Fruit fly (Drosophila melanogaster) whole organism, embryonic: ENCODE results near the gene CG3184.
A peak's percentile ranks its signal among the peaks of the same experiment; 100 is the strongest.

Source experiments
- Aef1 ChIP-seq: fragments of 200-800 bp; sonication (Bioruptor generic); IDR thresholded peaks from 3 replicates; pipeline ENCODE4 v1.3.6; 2022; ENCODE audit warnings: missing biosample characterization, missing genetic modification characterization
- BEAF-32 ChIP-seq: fragments of 200-800 bp; sonication (Bioruptor generic); optimal IDR thresholded peaks from 3 replicates; lab custom pipeline; 2017; ENCODE audit warnings: missing biosample characterization, missing genetic modification characterization, mild to moderate bottlenecking, moderate library complexity, missing genetic modification reagents
- CG10543 ChIP-seq: fragments of 200-800 bp; sonication (Bioruptor generic); optimal IDR thresholded peaks from 3 replicates; lab custom pipeline; 2017; ENCODE audit warnings: missing biosample characterization, mild to moderate bottlenecking, missing genetic modification characterization, moderate library complexity
- CG10565 ChIP-seq: fragments of 200-800 bp; sonication (Bioruptor generic); optimal IDR thresholded peaks from 3 replicates; lab custom pipeline; 2016; ENCODE audit warnings: missing biosample characterization, mild to moderate bottlenecking, missing genetic modification characterization
- CG11093 ChIP-seq: fragments of 200-800 bp; sonication (Bioruptor generic); IDR thresholded peaks from 3 replicates; pipeline ENCODE4 v1.3.6; 2022; ENCODE audit warnings: missing biosample characterization, missing genetic modification characterization
- CG12769 ChIP-seq: fragments of 200-800 bp; sonication (Bioruptor generic); optimal IDR thresholded peaks from 2 replicates; lab custom pipeline; 2019; ENCODE audit warnings: missing biosample characterization, mild to moderate bottlenecking, missing genetic modification characterization, moderate library complexity
- CG14441 ChIP-seq: fragments of 200-800 bp; sonication (Bioruptor generic); IDR thresholded peaks from 2 replicates; pipeline ENCODE4 v1.3.6; 2022; ENCODE audit warnings: missing biosample characterization, missing genetic modification characterization
- CG17359 ChIP-seq: fragments of 200-800 bp; sonication (Bioruptor generic); optimal IDR thresholded peaks from 3 replicates; lab custom pipeline; 2018; ENCODE audit warnings: missing biosample characterization, mild to moderate bottlenecking, missing genetic modification characterization, moderate library complexity
- CG17361 ChIP-seq: fragments of 200-800 bp; sonication (Bioruptor generic); IDR thresholded peaks from 3 replicates; pipeline ENCODE4 v1.3.6; 2022; ENCODE audit warnings: missing biosample characterization, missing genetic modification characterization
- CG2116 ChIP-seq: fragments of 200-800 bp; sonication (Bioruptor generic); optimal IDR thresholded peaks from 3 replicates; lab custom pipeline; 2018; ENCODE audit warnings: missing biosample characterization, mild to moderate bottlenecking, missing genetic modification characterization
- CG2129 ChIP-seq: fragments of 200-800 bp; sonication (Bioruptor generic); IDR thresholded peaks from 2 replicates; pipeline ENCODE4 v1.3.6; 2022; ENCODE audit warnings: missing biosample characterization, missing genetic modification characterization; ENCODE audit not compliant: partially characterized antibody
- CG30431 ChIP-seq: fragments of 200-800 bp; sonication (Bioruptor generic); optimal IDR thresholded peaks from 2 replicates; lab custom pipeline; 2017; ENCODE audit warnings: missing biosample characterization, missing genetic modification characterization
- CG31224 ChIP-seq: fragments of 200-800 bp; sonication (Bioruptor generic); IDR thresholded peaks from 2 replicates; pipeline ENCODE4 v1.3.6; 2022; ENCODE audit warnings: missing biosample characterization, missing genetic modification characterization
- CG32532 ChIP-seq: fragments of 200-800 bp; sonication (Bioruptor generic); IDR thresholded peaks from 2 replicates; pipeline ENCODE4 v1.3.6; 2022; ENCODE audit warnings: missing biosample characterization, missing genetic modification characterization
- CG33557 ChIP-seq: fragments of 200-800 bp; sonication (Bioruptor generic); optimal IDR thresholded peaks from 2 replicates; lab custom pipeline; 2019; ENCODE audit warnings: missing biosample characterization, mild to moderate bottlenecking, missing genetic modification characterization, moderate library complexity
- CG4854 ChIP-seq: fragments of 200-800 bp; sonication (Bioruptor generic); optimal IDR thresholded peaks from 2 replicates; lab custom pipeline; 2016; ENCODE audit warnings: missing biosample characterization, missing genetic modification characterization, inconsistent platforms
- CG5180 ChIP-seq: fragments of 200-800 bp; sonication (Bioruptor generic); optimal IDR thresholded peaks from 3 replicates; lab custom pipeline; 2017; ENCODE audit warnings: missing biosample characterization, missing genetic modification characterization, mild to moderate bottlenecking, moderate library complexity, missing genetic modification reagents
- CG7987 ChIP-seq: fragments of 200-800 bp; sonication (Bioruptor generic); optimal IDR thresholded peaks from 2 replicates; lab custom pipeline; 2018; ENCODE audit warnings: missing biosample characterization, mild to moderate bottlenecking, missing genetic modification characterization, moderate library complexity
- CG8924 ChIP-seq: fragments of 200-800 bp; optimal IDR thresholded peaks from 3 replicates; lab custom pipeline; 2019; ENCODE audit warnings: missing biosample characterization, mild to moderate bottlenecking, missing genetic modification characterization, moderate library complexity
- CG9727 ChIP-seq: fragments of 200-800 bp; sonication (Bioruptor generic); optimal IDR thresholded peaks from 3 replicates; lab custom pipeline; 2017; ENCODE audit warnings: missing biosample characterization, mild to moderate bottlenecking, missing genetic modification characterization
- Chrac-16 ChIP-seq: fragments of 200-800 bp; sonication (Bioruptor generic); optimal IDR thresholded peaks from 3 replicates; lab custom pipeline; 2016; ENCODE audit warnings: missing biosample characterization, missing genetic modification characterization
- Fer1 ChIP-seq: fragments of 200-800 bp; sonication (Bioruptor generic); optimal IDR thresholded peaks from 2 replicates; lab custom pipeline; 2017; ENCODE audit warnings: missing biosample characterization, mild to moderate bottlenecking, missing genetic modification characterization
- Gug ChIP-seq: fragments of 200-800 bp; sonication (Bioruptor generic); IDR thresholded peaks from 4 replicates; pipeline ENCODE4 v1.3.6; 2022; ENCODE audit warnings: missing biosample characterization, missing genetic modification characterization
- HmgZ ChIP-seq: fragments of 200-800 bp; sonication (Bioruptor generic); optimal IDR thresholded peaks from 2 replicates; lab custom pipeline; 2018; ENCODE audit warnings: missing biosample characterization, mild to moderate bottlenecking, missing genetic modification characterization
- Hsf ChIP-seq: fragments of 200-800 bp; sonication (Bioruptor generic); optimal IDR thresholded peaks from 3 replicates; lab custom pipeline; 2016; ENCODE audit warnings: missing biosample characterization, missing genetic modification characterization
- Kr ChIP-seq: fragments of 200-800 bp; sonication (Bioruptor generic); optimal IDR thresholded peaks from 2 replicates; lab custom pipeline; 2017; ENCODE audit warnings: missing biosample characterization, mild to moderate bottlenecking, missing genetic modification characterization
- Mes4 ChIP-seq: fragments of 200-800 bp; sonication (Bioruptor generic); optimal IDR thresholded peaks from 2 replicates; lab custom pipeline; 2016; ENCODE audit warnings: missing biosample characterization, missing genetic modification characterization
- Opbp ChIP-seq: fragments of 200-800 bp; sonication (Bioruptor generic); IDR thresholded peaks from 3 replicates; pipeline ENCODE4 v1.3.6; 2022; ENCODE audit warnings: missing biosample characterization, missing genetic modification characterization; ENCODE audit not compliant: partially characterized antibody
- Pdp1 ChIP-seq, 2 experiments: fragments of 200-800 bp; sonication (Bioruptor generic); optimal IDR thresholded peaks; 3 replicates each; lab custom pipeline; 2016; ENCODE audit warnings: missing biosample characterization in 2 of 2, missing genetic modification characterization in 2 of 2, mild to moderate bottlenecking in 1 of 2, moderate library complexity in 1 of 2
- TFAM ChIP-seq: fragments of 200-800 bp; sonication (Bioruptor generic); optimal IDR thresholded peaks from 2 replicates; lab custom pipeline; 2017; ENCODE audit warnings: missing biosample characterization, missing genetic modification characterization, inconsistent platforms
- Tbp ChIP-seq: fragments of >200 bp; optimal IDR thresholded peaks from 2 replicates; lab custom pipeline; 2018; ENCODE audit warnings: missing biosample characterization, missing genetic modification characterization
- cg ChIP-seq: fragments of 200-800 bp; sonication (Bioruptor generic); optimal IDR thresholded peaks from 3 replicates; lab custom pipeline; 2019; ENCODE audit warnings: missing biosample characterization, mild to moderate bottlenecking, missing genetic modification characterization, moderate library complexity
- chm ChIP-seq: fragments of 200-800 bp; sonication (Bioruptor generic); IDR thresholded peaks from 2 replicates; pipeline ENCODE4 v1.3.6; 2022; ENCODE audit warnings: missing biosample characterization, missing genetic modification characterization
- da ChIP-seq: fragments of 200-800 bp; sonication (Bioruptor generic); optimal IDR thresholded peaks from 2 replicates; lab custom pipeline; 2016; ENCODE audit warnings: missing biosample characterization, missing genetic modification characterization
- exex ChIP-seq: fragments of 200-800 bp; sonication (Bioruptor generic); optimal IDR thresholded peaks from 4 replicates; lab custom pipeline; 2018; ENCODE audit warnings: missing biosample characterization, mild to moderate bottlenecking, missing genetic modification characterization, moderate library complexity
- ftz-f1 ChIP-seq: fragments of 200-800 bp; sonication (Bioruptor generic); optimal IDR thresholded peaks from 2 replicates; lab custom pipeline; 2016; ENCODE audit warnings: missing biosample characterization, missing genetic modification characterization
- jigr1 ChIP-seq: fragments of 200-800 bp; sonication (Bioruptor generic); IDR thresholded peaks from 3 replicates; pipeline ENCODE4 v1.3.6; 2022; ENCODE audit warnings: missing biosample characterization, missing genetic modification characterization
- mirr ChIP-seq: fragments of 200-800 bp; sonication (Bioruptor generic); optimal IDR thresholded peaks from 3 replicates; lab custom pipeline; 2018; ENCODE audit warnings: missing biosample characterization, mild to moderate bottlenecking, missing genetic modification characterization
- otp ChIP-seq: fragments of 200-800 bp; sonication (Bioruptor generic); IDR thresholded peaks from 3 replicates; pipeline ENCODE4, ENCODE4 v1.3.6; 2022; ENCODE audit warnings: missing biosample characterization, missing genetic modification characterization
- p53 ChIP-seq: fragments of 200-800 bp; sonication (Bioruptor generic); optimal IDR thresholded peaks from 2 replicates; lab custom pipeline; 2016; ENCODE audit warnings: missing biosample characterization, missing genetic modification characterization
- pfk ChIP-seq: fragments of 200-800 bp; sonication (Bioruptor generic); optimal IDR thresholded peaks from 2 replicates; lab custom pipeline; 2018; ENCODE audit warnings: missing biosample characterization, mild to moderate bottlenecking, missing genetic modification characterization, moderate library complexity
- sd ChIP-seq: fragments of 200-800 bp; sonication (Bioruptor generic); optimal IDR thresholded peaks from 3 replicates; lab custom pipeline; 2018; ENCODE audit warnings: missing biosample characterization, mild to moderate bottlenecking, missing genetic modification characterization, moderate library complexity
- slbo ChIP-seq: fragments of 200-800 bp; sonication (Bioruptor generic); IDR thresholded peaks from 2 replicates; pipeline ENCODE4 v1.3.6; 2022; ENCODE audit warnings: missing biosample characterization, missing genetic modification characterization
- slp2 ChIP-seq: fragments of 200-800 bp; sonication (Bioruptor generic); optimal IDR thresholded peaks from 2 replicates; lab custom pipeline; 2016; ENCODE audit warnings: missing biosample characterization, missing genetic modification characterization
- so ChIP-seq: fragments of 200-800 bp; sonication (Bioruptor generic); IDR thresholded peaks from 3 replicates; pipeline ENCODE4 v1.3.6; 2022; ENCODE audit warnings: missing biosample characterization, missing genetic modification characterization
- sqz ChIP-seq: fragments of 200-800 bp; sonication (Bioruptor generic); optimal IDR thresholded peaks from 3 replicates; lab custom pipeline; 2018; ENCODE audit warnings: missing biosample characterization, mild to moderate bottlenecking, missing genetic modification characterization
- tx ChIP-seq: fragments of 200-800 bp; sonication (Bioruptor generic); optimal IDR thresholded peaks from 2 replicates; lab custom pipeline; 2016; ENCODE audit warnings: missing biosample characterization, missing genetic modification characterization

The CG3184 gene

dm6 chrX:6709252-6710037 is 20.9 kb upstream of the CG3184 start (continued):
- TF ChIP-seq CG31224 (GFP tag; lab: Robert Waterston, UW) (no peak), chm (GFP tag; lab: Robert Waterston, UW) (0 out of 2 replicates have a peak, but pooled peaks have one; percentile 10), Kr (no peak), pfk (GFP tag; lab: Kevin White, UChicago) (peak; percentile 95), Tbp (no peak), Fer1 (GFP tag; lab: Kevin White, UChicago) (no peak), da (no peak)

DNA sequence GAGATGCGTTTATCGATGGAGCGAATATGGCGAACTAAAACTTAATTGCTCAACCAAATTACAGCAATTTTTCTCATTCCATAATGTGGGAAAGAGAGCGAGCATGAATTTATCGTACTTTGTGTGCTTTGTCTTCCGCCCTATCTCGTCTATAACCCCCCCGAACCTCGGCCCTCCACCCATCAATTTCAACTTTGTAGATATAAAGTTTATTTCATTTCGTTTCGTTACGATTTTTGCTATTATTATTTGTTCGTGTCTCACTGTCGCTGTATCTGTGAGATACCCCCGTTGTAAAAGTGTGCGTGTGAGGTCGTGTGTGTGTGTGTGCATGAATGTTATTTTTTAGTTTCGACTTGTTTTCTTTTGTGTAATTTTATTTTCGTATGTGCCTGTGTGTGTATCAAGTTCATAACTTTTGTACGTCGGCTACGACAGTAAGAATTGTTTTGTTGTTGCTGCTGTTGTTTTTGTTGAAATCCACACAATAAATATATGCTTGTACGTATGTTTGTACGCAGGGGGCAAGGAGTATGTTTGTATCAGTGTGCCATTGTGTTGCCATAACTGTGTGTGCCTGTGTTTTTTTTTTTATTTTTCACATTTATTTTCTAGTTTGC is 20.1 kb upstream of the CG3184 start:
- TF ChIP-seq TFAM (GFP tag; lab: Kevin White, UChicago) = no peak
- no peak for TF ChIP-seq CG11093 (GFP tag; lab: Robert Waterston, UW)
- TF ChIP-seq CG10543 (GFP tag; lab: Kevin White, UChicago) = peak; percentile 11
- no peak for TF ChIP-seq Aef1
- peak; percentile 20 for TF ChIP-seq CG12769 (tag; lab: Kevin White, UChicago)
- TF ChIP-seq so = no peak
- TF ChIP-seq exex (tag; lab: Kevin White, UChicago) = peak; percentile 58
- no peak for TF ChIP-seq jigr1
- no peak for TF ChIP-seq Hsf (GFP tag; lab: Kevin White, UChicago)
- no peak for TF ChIP-seq CG17361 (GFP tag; lab: Robert Waterston, UW)
- TF ChIP-seq CG5180 (GFP tag; lab: Kevin White, UChicago) = peak; percentile 54
- no peak for TF ChIP-seq CG7987
- no peak for TF ChIP-seq CG30431 (GFP tag; lab: Kevin White, UChicago)
- TF ChIP-seq Chrac-16 (GFP tag; lab: Kevin White, UChicago) = no peak
- TF ChIP-seq cg (GFP tag; lab: Kevin White, UChicago) = peak; percentile 81
- TF ChIP-seq Mes4 (GFP tag; lab: Kevin White, UChicago) = no peak
- no peak for TF ChIP-seq CG10565 (GFP tag; lab: Kevin White, UChicago)
- TF ChIP-seq CG4854 = no peak
- no peak for TF ChIP-seq HmgZ (tag; lab: Kevin White, UChicago)
- TF ChIP-seq mirr (GFP tag; lab: Kevin White, UChicago) = peak; percentile 91
- TF ChIP-seq CG2129 (GFP tag; lab: Robert Waterston, UW) = no peak
- TF ChIP-seq Gug (GFP tag; lab: Robert Waterston, UW) = no peak
- TF ChIP-seq CG33557 (GFP tag; lab: Kevin White, UChicago) = no peak
- TF ChIP-seq sqz (GFP tag; lab: Kevin White, UChicago) = peak; percentile 31
- TF ChIP-seq CG14441 (GFP tag; lab: Robert Waterston, UW) = peak; percentile 80
- no peak for TF ChIP-seq tx
- TF ChIP-seq Opbp = no peak
- peak; percentile 20 for TF ChIP-seq sd
- TF ChIP-seq BEAF-32 (GFP tag; lab: Kevin White, UChicago) = no peak
- peak in 1 of 2 experiments; percentile 15 for TF ChIP-seq Pdp1 (GFP tag; optimal IDR thresholded peaks at IDR 0.05; lab: Kevin White, UChicago)
- no peak for TF ChIP-seq CG32532 (GFP tag; lab: Robert Waterston, UW)
- no peak for TF ChIP-seq CG17359
- TF ChIP-seq CG2116 (GFP tag; lab: Kevin White, UChicago) = no peak
- no peak for TF ChIP-seq ftz-f1 (GFP tag; lab: Kevin White, UChicago)
- TF ChIP-seq slp2 = no peak
- no peak for TF ChIP-seq otp (GFP tag; lab: Robert Waterston, UW)
- peak; percentile 24 for TF ChIP-seq CG8924 (tag; lab: Kevin White, UChicago)
- no peak for TF ChIP-seq slbo (GFP tag; lab: Robert Waterston, UW)
- TF ChIP-seq p53 (GFP tag; lab: Kevin White, UChicago) = no peak
- no peak for TF ChIP-seq CG9727 (GFP tag; lab: Kevin White, UChicago)
